Worm (Caenorhabditis elegans): ENCODE measurements around the gene scl-24.
"Not testable (repeated sequence)": the region's sequence is repeated elsewhere in the genome, so short reads cannot be mapped to it uniquely, and the experiment has no call there.

The scl-24 gene

DNA sequence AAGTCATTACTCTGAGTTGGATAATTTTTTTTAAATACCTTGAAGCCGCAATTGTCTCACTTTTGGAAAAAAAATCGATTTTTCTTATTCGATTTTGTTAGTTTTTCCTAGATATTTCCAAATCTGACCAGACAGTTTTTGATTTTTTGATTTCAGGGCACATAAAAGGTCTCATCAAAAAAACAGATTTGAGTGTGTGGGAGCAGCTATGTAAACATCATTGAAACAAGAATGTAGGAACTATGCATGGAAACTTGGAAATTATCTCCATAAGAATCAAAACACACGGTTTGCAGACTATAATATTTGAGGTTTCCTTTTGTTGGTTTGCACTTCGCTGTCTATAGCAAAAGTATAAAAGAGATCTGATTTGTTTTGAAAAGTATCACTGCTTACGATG lies at the start of gene scl-24:
Gene scl-24, plus strand, starts transcription at position 301 of the 400 bp plus-strand sequence.
- TF ChIP-seq W03F9.2 (tag; optimal IDR thresholded peaks at IDR 0.05) = no peak
- no peak for TF ChIP-seq dao-5 (tag; optimal IDR thresholded peaks at IDR 0.05)
- no peak for TF ChIP-seq him-1 (tag; optimal IDR thresholded peaks at IDR 0.05)

DNA sequence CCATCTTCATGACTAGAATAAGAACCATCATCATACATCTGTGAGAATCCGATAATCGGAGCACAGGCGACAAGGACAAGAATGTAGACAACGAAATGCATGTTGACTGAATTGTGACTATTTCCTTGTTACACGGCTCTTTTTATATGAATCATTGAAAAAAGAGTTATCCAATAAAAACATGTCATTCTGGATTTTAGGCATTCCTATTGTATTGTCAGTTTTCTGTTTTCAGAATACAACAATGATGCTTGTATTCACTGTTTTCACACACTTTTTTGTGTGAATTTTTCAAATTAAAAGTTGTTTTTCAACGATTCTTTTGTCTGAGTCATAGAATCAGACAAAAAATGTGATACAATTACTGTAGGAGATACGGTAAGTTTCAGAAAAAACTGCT lies 49.6 kb upstream of the scl-24 start, which contains the start of gene F20E11.18:
Gene F20E11.18, minus strand, starts transcription at position 101 of the 400 bp plus-strand sequence.
- TF ChIP-seq W03F9.2 (tag; optimal IDR thresholded peaks at IDR 0.05) (no peak), dao-5 (tag; optimal IDR thresholded peaks at IDR 0.05) (no peak), him-1 (tag; optimal IDR thresholded peaks at IDR 0.05) (no peak)

DNA sequence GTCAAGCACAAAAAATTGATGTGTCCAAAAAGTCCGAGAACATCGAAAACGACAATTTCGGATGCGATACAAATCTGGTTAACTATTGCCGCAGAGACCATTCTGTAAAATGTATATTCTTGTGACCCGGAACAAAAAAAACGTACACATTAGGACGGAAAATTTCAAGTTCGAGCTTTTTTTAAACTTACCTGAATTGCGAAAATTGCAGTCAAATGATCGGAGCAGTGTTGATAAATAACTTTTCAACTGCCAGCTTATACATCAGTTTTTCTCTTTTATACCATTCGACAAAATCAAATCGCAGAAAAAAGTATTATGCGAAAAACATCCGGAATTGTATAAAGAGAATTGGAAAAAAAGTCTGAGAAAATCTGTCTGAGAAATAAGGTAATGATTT lies 47.8 kb upstream of the scl-24 start, which contains the start of gene srsx-2:
Gene srsx-2, minus strand, starts transcription at position 101 of the 400 bp plus-strand sequence.
- TF ChIP-seq him-1 (tag; optimal IDR thresholded peaks at IDR 0.05) (no peak), dao-5 (tag; optimal IDR thresholded peaks at IDR 0.05) (no peak), W03F9.2 (tag; optimal IDR thresholded peaks at IDR 0.05) (no peak)

DNA sequence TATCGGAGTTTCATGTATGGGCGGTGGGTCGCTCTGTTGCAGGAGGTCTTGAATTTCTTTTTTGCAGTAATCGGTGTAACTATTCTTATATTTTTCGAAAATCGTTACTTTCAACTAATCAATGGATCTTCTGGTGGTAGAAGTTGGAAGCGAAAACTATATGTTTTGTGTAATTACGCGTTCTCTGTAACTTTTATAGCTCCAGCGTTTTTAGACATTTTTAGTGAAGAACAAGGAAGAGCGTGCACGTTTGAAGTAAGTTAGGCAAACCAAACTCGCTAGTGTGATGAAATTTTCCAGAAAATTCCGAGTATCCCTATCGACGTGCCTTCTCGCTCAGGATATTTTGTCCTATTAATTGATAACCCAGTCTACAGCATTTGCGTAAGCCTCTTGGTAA lies 46.7 kb upstream of the scl-24 start, which contains the start of gene srh-154:
Gene srh-154, plus strand, starts transcription at position 301 of the 400 bp plus-strand sequence.
- TF ChIP-seq him-1 (tag; optimal IDR thresholded peaks at IDR 0.05) (no peak), dao-5 (tag; optimal IDR thresholded peaks at IDR 0.05) (no peak), W03F9.2 (tag; optimal IDR thresholded peaks at IDR 0.05) (no peak)

DNA sequence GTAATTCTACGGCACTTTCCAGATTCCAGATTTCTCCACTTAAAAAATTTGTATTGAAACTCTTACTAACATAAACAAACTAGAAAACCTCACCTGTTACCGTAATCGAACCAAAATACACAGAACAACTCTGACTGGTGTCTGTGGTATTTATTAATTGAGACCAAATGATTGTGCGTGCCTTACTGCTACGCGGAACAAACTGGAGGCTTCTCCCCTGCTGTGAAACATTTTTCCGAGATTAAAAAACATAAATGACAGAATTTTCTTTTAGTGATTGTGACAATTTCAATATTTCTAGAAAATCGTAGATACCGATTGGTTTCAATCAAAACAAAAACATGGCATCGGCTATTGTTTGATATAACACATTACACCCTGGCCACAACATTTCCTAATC lies 36.3 kb upstream of the scl-24 start:
- TF ChIP-seq dao-5 (tag; optimal IDR thresholded peaks at IDR 0.05) (no peak), him-1 (tag; optimal IDR thresholded peaks at IDR 0.05) (no peak), W03F9.2 (tag; optimal IDR thresholded peaks at IDR 0.05) (no peak)

DNA sequence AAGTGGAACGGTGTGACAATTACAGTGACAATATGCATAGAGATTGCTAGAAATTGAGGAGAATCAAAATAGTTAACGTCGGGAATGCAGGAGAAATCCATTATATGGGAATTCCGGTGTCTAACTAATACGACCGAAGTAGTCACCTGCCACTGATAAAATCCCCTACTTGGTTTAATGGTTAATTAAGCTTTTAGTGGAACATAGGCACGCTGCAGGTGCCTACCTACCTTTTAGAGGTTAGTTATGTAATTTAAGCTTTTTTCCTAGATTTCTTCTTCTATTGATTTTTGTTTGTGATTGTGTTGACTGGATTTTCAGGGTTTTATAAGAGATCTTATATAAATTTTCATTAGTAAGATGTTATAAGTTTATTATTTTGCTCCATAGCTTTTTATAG lies 29.9 kb upstream of the scl-24 start, which contains the start of gene srh-203:
Gene srh-203, minus strand, starts transcription at position 101 of the 400 bp plus-strand sequence.
- TF ChIP-seq dao-5, W03F9.2, him-1 (tag; optimal IDR thresholded peaks at IDR 0.05): not testable (repeated sequence)

DNA sequence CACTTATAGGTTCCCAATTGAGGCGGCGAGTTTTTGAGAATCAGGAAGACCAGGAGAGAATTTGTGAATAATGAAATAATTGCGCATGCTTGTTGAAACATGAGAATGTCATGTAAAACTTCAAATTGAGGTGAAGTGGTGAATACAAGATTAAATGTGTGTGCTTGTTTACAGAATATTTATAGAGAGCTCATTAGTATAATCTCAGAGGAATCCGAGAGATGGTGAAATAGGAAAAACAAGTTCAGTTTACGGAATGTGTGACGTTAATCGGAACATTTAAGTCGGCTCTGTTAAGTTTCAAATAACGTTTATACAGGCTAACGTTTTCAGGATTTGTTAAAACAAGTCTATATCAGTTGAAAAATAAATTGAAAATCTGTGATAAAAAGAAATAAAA lies 28.1 kb upstream of the scl-24 start, which contains the start of gene str-200:
Gene str-200, minus strand, starts transcription at position 101 of the 400 bp plus-strand sequence.
- TF ChIP-seq him-1 (tag; optimal IDR thresholded peaks at IDR 0.05) (no peak), dao-5 (tag; optimal IDR thresholded peaks at IDR 0.05) (no peak), W03F9.2 (tag; optimal IDR thresholded peaks at IDR 0.05) (no peak)

DNA sequence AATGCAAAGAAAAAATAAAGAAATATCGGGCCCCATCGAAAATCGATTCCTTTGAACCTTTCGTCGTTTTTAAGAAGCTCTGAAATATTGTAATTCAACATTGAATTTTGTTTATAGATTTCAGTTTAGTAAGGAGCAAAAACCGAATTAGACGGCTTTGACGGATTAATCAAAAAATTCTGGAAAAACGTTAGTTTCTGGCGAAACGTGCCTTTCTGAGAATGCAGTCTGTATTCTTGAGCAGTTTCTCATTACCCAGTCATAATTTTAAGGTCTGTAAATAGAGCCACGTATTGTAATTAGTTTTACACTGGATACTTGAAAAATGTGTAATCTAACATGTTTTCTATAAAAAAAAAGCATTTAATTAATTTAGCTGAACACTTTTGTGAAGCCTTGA lies 26.1 kb upstream of the scl-24 start, which contains the start of gene srz-48:
Gene srz-48, minus strand, starts transcription at position 101 of the 400 bp plus-strand sequence.
- TF ChIP-seq W03F9.2 (tag; optimal IDR thresholded peaks at IDR 0.05) = no peak
- TF ChIP-seq him-1 (tag; optimal IDR thresholded peaks at IDR 0.05) = no peak
- TF ChIP-seq dao-5 (tag; optimal IDR thresholded peaks at IDR 0.05) = no peak

DNA sequence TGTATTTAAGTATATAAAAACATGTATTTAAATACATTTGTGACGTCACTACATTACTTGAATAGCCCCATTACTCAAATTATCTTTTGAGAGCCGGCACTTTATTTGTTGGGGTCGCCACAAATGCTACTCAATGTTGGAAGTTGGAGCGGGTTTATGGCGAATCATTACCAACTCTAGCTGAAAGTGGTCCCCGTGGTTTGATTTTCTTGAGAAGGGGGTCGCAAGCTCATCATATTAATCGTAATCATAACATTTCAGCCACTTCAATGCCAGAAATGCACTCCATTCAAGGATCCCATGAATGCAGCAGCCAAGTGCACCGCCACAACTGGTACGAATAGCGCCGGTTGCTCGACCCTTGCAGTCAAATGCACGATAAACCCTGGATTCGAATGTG lies 21.9 kb upstream of the scl-24 start, which contains the start of gene F20E11.7:
Gene F20E11.7, plus strand, starts transcription at position 301 of the 400 bp plus-strand sequence.
- TF ChIP-seq W03F9.2, dao-5, him-1 (tag; optimal IDR thresholded peaks at IDR 0.05): not testable (repeated sequence)

DNA sequence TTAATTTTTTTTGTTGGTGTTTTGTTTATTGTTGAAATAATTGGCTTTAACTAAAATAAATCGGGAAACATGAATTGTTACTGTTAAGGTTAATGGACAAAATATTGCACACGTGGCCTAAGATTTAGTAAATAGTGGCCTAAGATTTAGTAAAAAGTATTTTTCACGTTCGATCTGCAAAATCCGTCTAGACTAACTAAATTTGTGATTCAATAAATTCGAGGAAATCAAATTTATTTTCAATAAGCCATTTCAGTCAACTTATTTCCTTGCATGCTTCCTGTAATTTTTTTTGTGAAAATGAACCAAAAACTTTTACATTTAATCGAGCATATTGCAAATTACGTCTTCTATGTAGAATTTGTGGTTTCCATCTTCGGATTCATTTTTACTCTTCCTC lies 19.4 kb upstream of the scl-24 start, which contains the start of gene srw-72:
Gene srw-72, plus strand, starts transcription at position 301 of the 400 bp plus-strand sequence.
- no peak for TF ChIP-seq W03F9.2 (tag; optimal IDR thresholded peaks at IDR 0.05)
- TF ChIP-seq dao-5 (tag; optimal IDR thresholded peaks at IDR 0.05) = no peak
- TF ChIP-seq him-1 (tag; optimal IDR thresholded peaks at IDR 0.05) = no peak

DNA sequence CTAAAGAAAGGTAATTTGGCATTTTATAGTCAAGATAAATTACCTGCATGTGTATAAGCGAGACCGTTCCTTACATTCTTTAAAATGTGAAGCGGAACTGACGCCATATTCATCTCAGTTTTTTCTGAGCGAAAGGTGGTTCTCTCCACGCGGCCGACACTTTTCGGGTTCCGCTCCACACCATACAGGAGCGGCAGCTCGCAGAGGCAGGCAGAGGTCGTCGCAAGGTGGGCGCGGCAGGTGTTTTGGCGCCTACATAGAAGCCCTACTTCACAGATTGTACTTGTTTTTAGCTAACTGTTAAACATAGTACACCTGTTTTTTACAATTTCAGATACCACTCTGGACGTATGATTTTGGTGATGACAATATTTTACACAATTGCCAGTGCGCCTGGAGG lies 18.3 kb upstream of the scl-24 start:
- TF ChIP-seq him-1 (tag; optimal IDR thresholded peaks at IDR 0.05) (no peak), W03F9.2 (tag; optimal IDR thresholded peaks at IDR 0.05) (no peak), dao-5 (tag; optimal IDR thresholded peaks at IDR 0.05) (no peak)

DNA sequence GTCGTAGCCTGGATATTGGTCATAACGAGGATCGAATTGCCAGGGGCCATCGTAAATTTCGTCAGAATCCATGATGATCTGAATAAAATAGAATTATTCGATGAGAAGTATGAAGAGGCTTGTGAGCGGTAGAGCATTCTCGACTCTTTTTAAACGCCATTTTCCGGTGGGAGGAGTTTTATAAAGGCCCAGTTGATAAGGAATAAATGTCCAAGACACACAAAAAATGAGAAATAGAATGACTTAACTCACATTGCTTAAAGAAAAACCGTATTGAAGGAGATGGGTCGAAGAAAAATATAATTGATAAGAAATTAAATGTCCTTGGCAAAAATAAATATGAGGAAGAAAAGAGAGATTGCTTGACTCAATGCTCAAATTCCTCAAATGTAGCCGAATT lies 17.0 kb upstream of the scl-24 start, which contains the start of gene F20E11.17:
Gene F20E11.17, minus strand, starts transcription at position 101 of the 400 bp plus-strand sequence.
- TF ChIP-seq dao-5 (tag; optimal IDR thresholded peaks at IDR 0.05) (no peak), him-1 (tag; optimal IDR thresholded peaks at IDR 0.05) (no peak), W03F9.2 (tag; optimal IDR thresholded peaks at IDR 0.05) (no peak)

DNA sequence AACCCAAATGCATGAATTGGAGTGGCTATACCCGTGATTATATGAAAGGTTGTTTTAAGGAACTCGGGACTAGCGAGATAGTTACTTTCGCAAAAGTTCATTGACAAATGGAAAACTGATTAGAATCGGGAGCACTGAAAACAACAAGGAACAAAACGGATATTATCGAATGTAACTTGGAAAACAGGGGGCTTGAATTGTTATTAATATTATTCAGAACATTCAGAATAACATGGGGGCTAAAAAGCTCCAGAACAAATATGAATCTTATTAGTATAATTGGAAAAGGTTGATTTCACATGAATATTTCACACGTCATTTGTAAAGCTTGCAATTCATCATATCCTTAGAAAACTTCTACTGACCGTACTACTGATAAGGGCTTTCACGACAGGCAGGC lies 14.6 kb upstream of the scl-24 start, which contains the start of gene srh-235:
Gene srh-235, minus strand, starts transcription at position 101 of the 400 bp plus-strand sequence.
- TF ChIP-seq him-1 (tag; optimal IDR thresholded peaks at IDR 0.05) (no peak), dao-5 (tag; optimal IDR thresholded peaks at IDR 0.05) (no peak), W03F9.2 (tag; optimal IDR thresholded peaks at IDR 0.05) (no peak)

DNA sequence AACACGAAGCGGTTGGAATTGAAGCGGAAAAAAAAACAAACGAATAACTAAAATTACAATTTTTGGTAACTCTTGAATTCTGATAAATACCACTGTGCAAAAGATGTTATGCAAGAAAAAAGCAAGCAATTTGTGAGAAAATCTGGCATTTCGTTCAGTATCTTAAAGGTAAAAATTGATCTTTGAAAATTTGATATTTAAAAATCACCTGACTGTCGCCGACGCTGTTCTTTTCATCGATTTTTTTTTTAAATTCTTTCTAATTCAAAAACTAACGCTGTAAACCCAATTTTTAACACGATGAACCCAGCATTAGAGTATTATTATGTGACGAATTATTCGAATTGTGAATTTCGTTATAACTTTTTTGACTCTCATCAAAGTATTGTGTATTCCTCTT lies 12.4 kb upstream of the scl-24 start, which contains the start of gene srh-123:
Gene srh-123, plus strand, starts transcription at position 301 of the 400 bp plus-strand sequence.
- no peak for TF ChIP-seq W03F9.2 (tag; optimal IDR thresholded peaks at IDR 0.05)
- no peak for TF ChIP-seq him-1 (tag; optimal IDR thresholded peaks at IDR 0.05)
- TF ChIP-seq dao-5 (tag; optimal IDR thresholded peaks at IDR 0.05) = no peak
